Worm (Caenorhabditis elegans): ENCODE results near the gene atl-1.

DNA sequence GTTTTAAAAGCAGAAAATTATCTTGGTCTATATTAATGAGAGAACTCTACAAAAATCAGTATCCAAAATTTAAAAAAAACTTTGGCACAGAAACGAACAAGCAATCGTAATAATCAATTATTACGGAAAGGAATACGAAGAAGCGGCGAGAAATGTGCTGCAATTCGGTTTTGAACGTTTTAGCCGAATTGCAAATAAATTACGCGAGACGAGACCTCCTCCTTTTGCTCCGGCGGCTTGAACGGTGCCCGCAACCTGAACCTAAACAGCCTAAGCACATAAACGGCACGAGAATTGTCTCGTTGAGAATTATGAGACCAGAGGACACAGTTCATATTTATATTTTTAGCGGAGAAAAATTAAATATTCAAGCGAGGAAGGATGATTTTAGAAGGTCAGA, 44.0 kb upstream of the atl-1 start:
- no peak for TF ChIP-seq tbx-2 (tag; optimal IDR thresholded peaks at IDR 0.05)
- no peak for TF ChIP-seq pqm-1 (tag; optimal IDR thresholded peaks at IDR 0.05)
- no peak for TF ChIP-seq swsn-7 (tag; optimal IDR thresholded peaks at IDR 0.05)
- no peak for TF ChIP-seq dpl-1 (GFP tag; optimal IDR thresholded peaks at IDR 0.05)
- no peak for TF ChIP-seq nhr-12 (tag; optimal IDR thresholded peaks at IDR 0.05)
- TF ChIP-seq C34B4.2 (tag; optimal IDR thresholded peaks at IDR 0.05): no peak
- no peak for TF ChIP-seq ztf-11 (tag; optimal IDR thresholded peaks at IDR 0.05)
- TF ChIP-seq zag-1 (tag; optimal IDR thresholded peaks at IDR 0.05): no peak
- no peak for TF ChIP-seq skn-1 (tag; optimal IDR thresholded peaks at IDR 0.05)
- no peak for TF ChIP-seq fkh-10 (GFP tag; optimal IDR thresholded peaks at IDR 0.05)
- TF ChIP-seq nhr-77 (tag; optimal IDR thresholded peaks at IDR 0.05): no peak
- no peak for TF ChIP-seq snpc-4 (tag; optimal IDR thresholded peaks at IDR 0.05)
- TF ChIP-seq aha-1 (tag; optimal IDR thresholded peaks at IDR 0.05): no peak
- TF ChIP-seq pag-3 (tag; optimal IDR thresholded peaks at IDR 0.05; ENCODE audit: borderline replicate concordance, insufficient read depth): no peak

Measured in whole organism, L1 larva.